Fruit fly (Drosophila melanogaster) whole organism, prepupa: ENCODE measurements around the gene jet.

ENCODE experiments used
- CG10631 ChIP-seq: fragments of 200-800 bp; sonication (Bioruptor generic); optimal IDR thresholded peaks from 2 replicates; lab custom pipeline; 2016; ENCODE audit warnings: missing biosample characterization, missing genetic modification characterization
- CG10669 ChIP-seq: fragments of 200-800 bp; sonication (Bioruptor generic); optimal IDR thresholded peaks from 3 replicates; lab custom pipeline; 2018; ENCODE audit warnings: missing biosample characterization, mild to moderate bottlenecking, missing genetic modification characterization, moderate library complexity
- CG11294 ChIP-seq: fragments of 200-800 bp; sonication (Bioruptor generic); IDR thresholded peaks from 2 replicates; pipeline ENCODE4 v1.3.6; 2022; ENCODE audit warnings: missing biosample characterization, missing genetic modification characterization
- CG11762 ChIP-seq: fragments of 200-800 bp; sonication (Bioruptor generic); optimal IDR thresholded peaks from 3 replicates; lab custom pipeline; 2016; ENCODE audit warnings: missing biosample characterization, missing genetic modification characterization; ENCODE audit not compliant: insufficient read depth
- CG11902 ChIP-seq: fragments of 200-800 bp; sonication (Bioruptor generic); optimal IDR thresholded peaks from 3 replicates; lab custom pipeline; 2016; ENCODE audit warnings: missing biosample characterization, missing genetic modification characterization
- CG15336 ChIP-seq: fragments of 200-800 bp; sonication (Bioruptor generic); IDR thresholded peaks from 2 replicates; pipeline ENCODE4 v1.3.6; 2022; ENCODE audit warnings: missing biosample characterization, missing genetic modification characterization
- CG16779 ChIP-seq: fragments of 200-800 bp; sonication (Bioruptor generic); optimal IDR thresholded peaks from 3 replicates; lab custom pipeline; 2017; ENCODE audit warnings: missing biosample characterization, mild to moderate bottlenecking, missing genetic modification characterization
- CG31627 ChIP-seq: fragments of 200-800 bp; sonication (Bioruptor generic); optimal IDR thresholded peaks from 3 replicates; lab custom pipeline; 2016; ENCODE audit warnings: missing biosample characterization, missing genetic modification characterization
- CG32006 ChIP-seq: fragments of 200-800 bp; sonication (Bioruptor generic); optimal IDR thresholded peaks from 3 replicates; lab custom pipeline; 2017; ENCODE audit warnings: missing biosample characterization, mild to moderate bottlenecking, missing genetic modification characterization
- CG4318 ChIP-seq: fragments of 200-800 bp; sonication (Bioruptor generic); optimal IDR thresholded peaks from 3 replicates; lab custom pipeline; 2017; ENCODE audit warnings: missing biosample characterization, mild to moderate bottlenecking, missing genetic modification characterization
- CG6163 ChIP-seq: fragments of 200-800 bp; sonication (Bioruptor generic); IDR thresholded peaks from 3 replicates; pipeline ENCODE4 v1.3.6; 2022; ENCODE audit warnings: missing biosample characterization, missing genetic modification characterization
- CG6792 ChIP-seq: fragments of 200-800 bp; sonication (Bioruptor generic); optimal IDR thresholded peaks from 3 replicates; lab custom pipeline; 2016; ENCODE audit warnings: missing biosample characterization, missing genetic modification characterization
- CG6854 ChIP-seq: fragments of 200-800 bp; sonication (Bioruptor generic); optimal IDR thresholded peaks from 2 replicates; lab custom pipeline; 2017; ENCODE audit warnings: missing biosample characterization, mild to moderate bottlenecking, missing genetic modification characterization
- CG8119 ChIP-seq: fragments of 200-800 bp; sonication (Bioruptor generic); IDR thresholded peaks from 3 replicates; pipeline ENCODE4 v1.3.6; 2022; ENCODE audit warnings: missing biosample characterization, missing genetic modification characterization
- CG8319 ChIP-seq: fragments of 200-800 bp; sonication (Bioruptor generic); optimal IDR thresholded peaks from 3 replicates; lab custom pipeline; 2016; ENCODE audit warnings: missing biosample characterization, missing genetic modification characterization
- CG8632 ChIP-seq: fragments of 200-800 bp; sonication (Bioruptor generic); optimal IDR thresholded peaks from 3 replicates; lab custom pipeline; 2016; ENCODE audit warnings: missing biosample characterization, missing genetic modification characterization
- Eip75B ChIP-seq: fragments of 200-800 bp; sonication (Bioruptor generic); optimal IDR thresholded peaks from 3 replicates; lab custom pipeline; 2016; ENCODE audit warnings: missing biosample characterization, missing genetic modification characterization
- Eip78C ChIP-seq: fragments of 200-800 bp; sonication (Bioruptor generic); peaks from one replicate; lab custom pipeline; 2016; ENCODE audit warnings: missing biosample characterization, missing genetic modification characterization
- Eip93F ChIP-seq: fragments of 200-800 bp; sonication (Bioruptor generic); optimal IDR thresholded peaks from 2 replicates; lab custom pipeline; 2016; ENCODE audit warnings: missing biosample characterization, mild to moderate bottlenecking, missing genetic modification characterization
- Ets21C ChIP-seq: fragments of 200-800 bp; sonication (Bioruptor generic); optimal IDR thresholded peaks from 3 replicates; lab custom pipeline; 2016; ENCODE audit warnings: missing biosample characterization, missing genetic modification characterization
- Hr38 ChIP-seq: sonication (Bioruptor generic); optimal IDR thresholded peaks from 2 replicates; lab custom pipeline; 2016; ENCODE audit warnings: missing biosample characterization, missing genetic modification characterization
- Hr39 ChIP-seq: fragments of 200-800 bp; sonication (Bioruptor generic); optimal IDR thresholded peaks from 2 replicates; lab custom pipeline; 2016; ENCODE audit warnings: missing biosample characterization, missing genetic modification characterization
- Hr4 ChIP-seq: fragments of 200-800 bp; sonication (Bioruptor generic); optimal IDR thresholded peaks from 3 replicates; lab custom pipeline; 2016; ENCODE audit warnings: missing biosample characterization, missing genetic modification characterization
- Met ChIP-seq: fragments of 200-800 bp; sonication (Bioruptor generic); optimal IDR thresholded peaks from 3 replicates; lab custom pipeline; 2016; ENCODE audit warnings: missing biosample characterization, missing genetic modification characterization
- OdsH ChIP-seq: fragments of 200-800 bp; sonication (Bioruptor generic); optimal IDR thresholded peaks from 3 replicates; lab custom pipeline; 2016; ENCODE audit warnings: missing biosample characterization, missing genetic modification characterization
- Smox ChIP-seq: fragments of 200-800 bp; sonication (Bioruptor generic); optimal IDR thresholded peaks from 3 replicates; lab custom pipeline; 2016; ENCODE audit warnings: missing biosample characterization, missing genetic modification characterization
- Sox14 ChIP-seq: fragments of 200-800 bp; sonication (Bioruptor generic); optimal IDR thresholded peaks from 3 replicates; lab custom pipeline; 2016; ENCODE audit warnings: missing biosample characterization, missing genetic modification characterization
- Sox15 ChIP-seq: fragments of 200-800 bp; sonication (Bioruptor generic); optimal IDR thresholded peaks from 3 replicates; lab custom pipeline; 2016; ENCODE audit warnings: missing biosample characterization, missing genetic modification characterization
- acj6 ChIP-seq: fragments of 200-800 bp; sonication (Bioruptor generic); optimal IDR thresholded peaks from 3 replicates; lab custom pipeline; 2016; ENCODE audit warnings: missing biosample characterization, missing genetic modification characterization
- cyc ChIP-seq: fragments of 200-800 bp; sonication (Bioruptor generic); optimal IDR thresholded peaks from 3 replicates; lab custom pipeline; 2016; ENCODE audit warnings: missing biosample characterization, missing genetic modification characterization
- dac ChIP-seq: fragments of 200-800 bp; sonication (Bioruptor generic); optimal IDR thresholded peaks from 2 replicates; lab custom pipeline; 2017; ENCODE audit warnings: missing biosample characterization, mild to moderate bottlenecking, missing genetic modification characterization
- dsx ChIP-seq: fragments of 200-800 bp; optimal IDR thresholded peaks from 3 replicates; lab custom pipeline; 2019; ENCODE audit warnings: missing biosample characterization, mild to moderate bottlenecking, missing genetic modification characterization, moderate library complexity; ENCODE audit not compliant: poor library complexity, severe bottlenecking
- eg ChIP-seq: fragments of 200-800 bp; sonication (Bioruptor generic); IDR thresholded peaks from 3 replicates; pipeline ENCODE4 v1.3.6; 2022; ENCODE audit warnings: missing biosample characterization, missing genetic modification characterization
- esn ChIP-seq: fragments of 200-800 bp; sonication (Bioruptor generic); optimal IDR thresholded peaks from 2 replicates; lab custom pipeline; 2016; ENCODE audit warnings: missing biosample characterization, mild to moderate bottlenecking, missing genetic modification characterization, moderate library complexity
- fd85E ChIP-seq: fragments of 200-800 bp; sonication (Bioruptor generic); optimal IDR thresholded peaks from 3 replicates; lab custom pipeline; 2016; ENCODE audit warnings: missing biosample characterization, missing genetic modification characterization
- fkh ChIP-seq: fragments of 200-800 bp; sonication (Bioruptor generic); optimal IDR thresholded peaks from 3 replicates; lab custom pipeline; 2017; ENCODE audit warnings: missing biosample characterization, mild to moderate bottlenecking, missing genetic modification characterization, moderate library complexity
- lz ChIP-seq: fragments of 200-800 bp; sonication (Bioruptor generic); optimal IDR thresholded peaks from 3 replicates; lab custom pipeline; 2016; ENCODE audit warnings: missing biosample characterization, missing genetic modification characterization
- salr ChIP-seq, 2 experiments: fragments of 200-800 bp; sonication (Bioruptor generic); optimal IDR thresholded peaks; 3 replicates each; lab custom pipeline; 2016 to 2018; ENCODE audit warnings: missing biosample characterization in 2 of 2, missing genetic modification characterization in 2 of 2, mild to moderate bottlenecking in 1 of 2
- spab ChIP-seq: fragments of 200-800 bp; sonication (Bioruptor generic); optimal IDR thresholded peaks from 2 replicates; lab custom pipeline; 2017; ENCODE audit warnings: missing biosample characterization, mild to moderate bottlenecking, missing genetic modification characterization, missing genetic modification reagents
- svp ChIP-seq: fragments of 200-800 bp; sonication (Bioruptor generic); peaks from one replicate; lab custom pipeline; 2016; ENCODE audit warnings: missing biosample characterization, missing genetic modification characterization
- topi ChIP-seq: fragments of 200-800 bp; sonication (Bioruptor generic); optimal IDR thresholded peaks from 3 replicates; lab custom pipeline; 2016; ENCODE audit warnings: missing biosample characterization, missing genetic modification characterization
- vri ChIP-seq: fragments of 200-800 bp; sonication (Bioruptor generic); optimal IDR thresholded peaks from 3 replicates; lab custom pipeline; 2016; ENCODE audit warnings: missing biosample characterization, mild to moderate bottlenecking, missing genetic modification characterization

The jet gene

dm6 chr2L:4937060-4937459 is 12.5 kb downstream of the jet start, which contains the start of gene Sgs1:
TSS of gene Sgs1 (plus strand) at chr2L:4937409.
- no peak for TF ChIP-seq svp
- TF ChIP-seq salr (GFP tag; optimal IDR thresholded peaks at IDR 0.05; lab: Kevin White, UChicago), result no peak
- TF ChIP-seq CG8632, result no peak
- TF ChIP-seq vri, result peak; percentile 8
- no peak for TF ChIP-seq Sox15 (GFP tag; lab: Kevin White, UChicago)
- TF ChIP-seq, all 60 proteins: peak for 1

- TF ChIP-seq Eip93F (GFP tag; lab: Kevin White, UChicago) (no peak), Hr38 (GFP tag; lab: Kevin White, UChicago) (no peak), CG10631 (GFP tag; lab: Kevin White, UChicago) (no peak), eg (GFP tag; lab: Robert Waterston, UW) (no peak), CG31627 (no peak), CG4318 (GFP tag; lab: Kevin White, UChicago) (no peak), CG11762 (no peak), spab (no peak), CG16779 (tag; lab: Kevin White, UChicago) (no peak), cyc (GFP tag; lab: Kevin White, UChicago) (no peak), Smox (no peak), Hr39 (no peak), lz (no peak), CG8119 (GFP tag; lab: Robert Waterston, UW) (no peak), esn (no peak)
Measured at dm6 chr2L:4936325-4936869, 13.2 kb downstream of the jet start, which contains the start of gene hoe2. TSS of gene hoe2 (minus strand) at chr2L:4936450.

- TF ChIP-seq CG8632, result no peak
- TF ChIP-seq esn, result no peak
- TF ChIP-seq CG10631 (GFP tag; lab: Kevin White, UChicago), result no peak
- no peak for TF ChIP-seq Ets21C
- TF ChIP-seq Met, result no peak
- no peak for TF ChIP-seq CG15336 (GFP tag; lab: Robert Waterston, UW)
Measured at dm6 chr2L:4932284-4932683, 17.3 kb downstream of the jet start, which contains the start of gene hoe1. TSS of gene hoe1 (minus strand) at chr2L:4932384.

- TF ChIP-seq CG6163 (peak; percentile 61; the same call in 2 of the 3 replicates), lz (no peak), fd85E (GFP tag; lab: Kevin White, UChicago) (no peak), Hr4 (peak; percentile 11), Sox14 (GFP tag; lab: Kevin White, UChicago) (no peak), Eip78C (GFP tag; lab: Kevin White, UChicago) (peak; percentile 56), CG8319 (no peak), CG11902 (GFP tag; lab: Kevin White, UChicago) (no peak), CG6792 (GFP tag; lab: Kevin White, UChicago) (no peak), dsx (GFP tag; lab: Kevin White, UChicago) (no peak), OdsH (GFP tag; lab: Kevin White, UChicago) (no peak), CG15336 (GFP tag; lab: Robert Waterston, UW) (peak; percentile 66; the same call in 1 of the 2 replicates), dac (GFP tag; lab: Kevin White, UChicago) (no peak), CG10631 (GFP tag; lab: Kevin White, UChicago) (no peak), acj6 (GFP tag; lab: Kevin White, UChicago) (peak; percentile 9), CG6854 (no peak), Eip93F (GFP tag; lab: Kevin White, UChicago) (no peak), topi (no peak), CG11294 (GFP tag; lab: Robert Waterston, UW) (no peak), CG32006 (GFP tag; lab: Kevin White, UChicago) (peak; percentile 11), CG16779 (tag; lab: Kevin White, UChicago) (no peak), Eip75B (no peak), CG8632 (no peak), fkh (no peak), CG10669 (GFP tag; lab: Kevin White, UChicago) (no peak), spab (no peak), CG8119 (GFP tag; lab: Robert Waterston, UW) (peak; percentile 60; the same call in 2 of the 3 replicates), eg (GFP tag; lab: Robert Waterston, UW) (peak; percentile 77)
- TF ChIP-seq, all 60 proteins: peak for 8
Measured at dm6 chr2L:4930541-4930940, 19.0 kb downstream of the jet start.
